Worm (Caenorhabditis elegans): Measurements from ENCODE around the gene irld-7.

The irld-7 gene

ce11 chrIV:6627798-6628197 lies 37.6 kb downstream of the irld-7 start, which contains the start of gene cest-5.2:
TSS of gene cest-5.2 (minus strand) at chrIV:6627925.
- TF ChIP-seq elt-2 (tag; optimal IDR thresholded peaks at IDR 0.05) (peak; percentile 51), nhr-90 (tag; optimal IDR thresholded peaks at IDR 0.05; ENCODE audit: poor library complexity) (peak; percentile 9), snu-23 (GFP tag; optimal IDR thresholded peaks at IDR 0.05) (no peak), zip-4 (GFP tag; optimal IDR thresholded peaks at IDR 0.05) (no peak)

ce11 chrIV:6631704-6632272 lies 41.6 kb downstream of the irld-7 start, which contains the start of the genes cest-5.1 and C01B10.9:
TSS of gene cest-5.1 (minus strand) at chrIV:6631754.
TSS of gene C01B10.9 (plus strand) at chrIV:6632222.
- TF ChIP-seq tbx-2 (tag; optimal IDR thresholded peaks at IDR 0.05) (peak; percentile 90), ets-5 (GFP tag; IDR thresholded peaks at IDR 0.05) (no peak), Y116A8C.19 (tag; optimal IDR thresholded peaks at IDR 0.05; ENCODE audit: borderline replicate concordance) (peak; percentile 34), unc-62 (GFP tag; optimal IDR thresholded peaks at IDR 0.05) (no peak), nhr-71 (tag; optimal IDR thresholded peaks at IDR 0.05) (peak; percentile 92), ceh-88 (GFP tag; IDR thresholded peaks at IDR 0.05) (peak; percentile 70), egl-13 (tag; optimal IDR thresholded peaks at IDR 0.05) (peak; percentile 83), lin-15B (tag; optimal IDR thresholded peaks at IDR 0.05) (peak; percentile 62), ztf-11 (tag; optimal IDR thresholded peaks at IDR 0.05) (peak in 1 of 2 experiments; percentile 90), fkh-4 (tag; optimal IDR thresholded peaks at IDR 0.05; ENCODE audit: borderline replicate concordance) (peak; percentile 91), isw-1 (GFP tag; IDR thresholded peaks at IDR 0.05) (peak; percentile 81), fkh-8 (tag; optimal IDR thresholded peaks at IDR 0.05) (peak; percentile 81), vab-15 (tag; optimal IDR thresholded peaks at IDR 0.05) (peak; percentile 60), C04F5.9 (tag; optimal IDR thresholded peaks at IDR 0.05) (peak; percentile 86), ztf-4 (tag; optimal IDR thresholded peaks at IDR 0.05) (no peak), unc-98 (GFP tag; IDR thresholded peaks at IDR 0.05) (peak; percentile 83), skn-1 (tag; optimal IDR thresholded peaks at IDR 0.05) (peak; percentile 77), unc-30 (tag; optimal IDR thresholded peaks at IDR 0.05) (no peak), tlp-1 (tag; optimal IDR thresholded peaks at IDR 0.05) (no peak), egl-27 (tag; optimal IDR thresholded peaks at IDR 0.05) (no peak), dpl-1 (GFP tag; optimal IDR thresholded peaks at IDR 0.05) (peak; percentile 90 to 95 (median 94)), nhr-47 (tag; optimal IDR thresholded peaks at IDR 0.05) (peak; percentile 93), jun-1 (tag; optimal IDR thresholded peaks at IDR 0.05) (peak; percentile 52), ceh-63 (GFP tag; optimal IDR thresholded peaks at IDR 0.05) (no peak), ces-1 (GFP tag; optimal IDR thresholded peaks at IDR 0.05) (no peak), alr-1 (tag; optimal IDR thresholded peaks at IDR 0.05; ENCODE audit: borderline replicate concordance) (no peak), mep-1 (tag; optimal IDR thresholded peaks at IDR 0.05) (no peak), sox-4 (tag; optimal IDR thresholded peaks at IDR 0.05) (peak; percentile 86), fos-1 (tag; optimal IDR thresholded peaks at IDR 0.05) (peak; percentile 29), snpc-4 (tag; optimal IDR thresholded peaks at IDR 0.05) (peak; percentile 53), blmp-1 (tag; optimal IDR thresholded peaks at IDR 0.05) (peak; percentile 51), pax-3 (tag; optimal IDR thresholded peaks at IDR 0.05) (peak; percentile 86), lsy-2 (tag; optimal IDR thresholded peaks at IDR 0.05) (peak; percentile 78 to 82), nhr-76 (tag; optimal IDR thresholded peaks at IDR 0.05) (no peak), zag-1 (tag; optimal IDR thresholded peaks at IDR 0.05) (no peak), lin-14 (GFP tag; optimal IDR thresholded peaks at IDR 0.05) (no peak), ceh-90 (tag; optimal IDR thresholded peaks at IDR 0.05) (peak; percentile 93), elt-3 (tag; optimal IDR thresholded peaks at IDR 0.05) (peak in 1 of 6 experiments; percentile 46), snu-23 (GFP tag; optimal IDR thresholded peaks at IDR 0.05) (peak; percentile 85), nhr-11 (tag; optimal IDR thresholded peaks at IDR 0.05) (peak; percentile 3), lin-35 (GFP tag; optimal IDR thresholded peaks at IDR 0.05) (peak; percentile 96), mab-9 (GFP tag; IDR thresholded peaks at IDR 0.05) (peak; percentile 67; the same call in 1 of the 2 replicates), grh-1 (GFP tag; IDR thresholded peaks at IDR 0.05) (peak; percentile 57; the same call in 1 of the 2 replicates), mef-2 (tag; optimal IDR thresholded peaks at IDR 0.05) (no peak), unc-86 (tag; optimal IDR thresholded peaks at IDR 0.05) (peak; percentile 78), sup-37 (GFP tag; optimal IDR thresholded peaks at IDR 0.05) (peak; percentile 30), lin-39 (tag; optimal IDR thresholded peaks at IDR 0.05) (peak; percentile 66)

Measured in whole organism, L1 larva.